Worm (Caenorhabditis elegans) whole organism, L1 larva: ENCODE results near the gene sdz-19.

ENCODE experiments used
- C16A3.4 ChIP-seq: fragments of 150-350 bp; optimal IDR thresholded peaks from 2 replicates; lab custom pipeline; 2014; ENCODE audit warnings: missing biosample characterization, missing genetic modification characterization
- C34B4.2 ChIP-seq: sonication (generic microtip); optimal IDR thresholded peaks from 2 replicates; lab custom pipeline; 2017; ENCODE audit warnings: mild to moderate bottlenecking, missing genetic modification characterization, missing compliant biosample characterization
- F16B12.6 ChIP-seq: fragments of 150-350 bp; optimal IDR thresholded peaks from 2 replicates; lab custom pipeline; 2014; ENCODE audit warnings: missing biosample characterization, missing genetic modification characterization
- Y116A8C.19 ChIP-seq: sonication (generic microtip); optimal IDR thresholded peaks from 2 replicates; lab custom pipeline; 2016; ENCODE audit warnings: missing compliant biosample characterization, missing genetic modification characterization, borderline replicate concordance
- aly-2 ChIP-seq: fragments of 150-350 bp; optimal IDR thresholded peaks from 2 replicates; lab custom pipeline; 2014; ENCODE audit warnings: missing biosample characterization, missing genetic modification characterization
- ama-1 ChIP-seq: fragments of 150-350 bp; optimal IDR thresholded peaks from 2 replicates; lab custom pipeline; 2014
- blmp-1 ChIP-seq: fragments of 150-350 bp; optimal IDR thresholded peaks from 2 replicates; lab custom pipeline; 2014; ENCODE audit warnings: missing biosample characterization, missing genetic modification characterization
- ceh-8 ChIP-seq: fragments of 200-800 bp; sonication (Bioruptor generic); optimal IDR thresholded peaks from 2 replicates; lab custom pipeline; 2018; ENCODE audit warnings: mild to moderate bottlenecking, missing genetic modification characterization, moderate library complexity, missing compliant biosample characterization
- ceh-82 ChIP-seq, 3 experiments: fragments of 150-350 bp in 1 of 3; sonication (generic microtip) in 2 of 3; optimal IDR thresholded peaks; 2 replicates each; lab custom pipeline; 2014 to 2017; ENCODE audit warnings: missing biosample characterization in 3 of 3, missing genetic modification characterization in 3 of 3
- ceh-90 ChIP-seq: sonication (generic microtip); optimal IDR thresholded peaks from 2 replicates; lab custom pipeline; 2016; ENCODE audit warnings: missing genetic modification characterization, missing compliant biosample characterization
- ces-1 ChIP-seq: fragments of 150-350 bp; optimal IDR thresholded peaks from 2 replicates; lab custom pipeline; 2014; ENCODE audit warnings: missing biosample characterization, missing genetic modification reagents, missing genetic modification characterization
- dpl-1 ChIP-seq, 3 experiments: fragments of 150-350 bp in 2 of 3; sonication (generic microtip) in 1 of 3; optimal IDR thresholded peaks; 2 replicates each; lab custom pipeline; 2014 to 2017; ENCODE audit warnings: missing biosample characterization in 3 of 3, missing genetic modification characterization in 3 of 3, missing genetic modification reagents in 3 of 3
- egl-13 ChIP-seq: sonication (generic microtip); optimal IDR thresholded peaks from 2 replicates; lab custom pipeline; 2016; ENCODE audit warnings: missing genotype, missing genetic modification reagents, missing genetic modification characterization, missing compliant biosample characterization
- egl-27 ChIP-seq, 2 experiments: fragments of 150-350 bp in 1 of 2; sonication (generic microtip); optimal IDR thresholded peaks; 3 replicates each; lab custom pipeline; 2017 to 2018; ENCODE audit warnings: missing biosample characterization in 2 of 2, missing genetic modification characterization in 2 of 2, missing genetic modification reagents in 2 of 2
- elt-2 ChIP-seq: sonication (generic microtip); optimal IDR thresholded peaks from 2 replicates; lab custom pipeline; 2016; ENCODE audit warnings: missing genetic modification characterization, mild to moderate bottlenecking, inconsistent platforms, missing compliant biosample characterization, missing genetic modification reagents
- elt-3 ChIP-seq, 6 experiments: fragments of 150-350 bp in 1 of 6; sonication (generic microtip); optimal IDR thresholded peaks; 2 replicates each; lab custom pipeline; 2017 to 2018; ENCODE audit warnings: missing biosample characterization in 6 of 6, missing genetic modification characterization in 6 of 6, inconsistent platforms in 1 of 6
- fkh-10 ChIP-seq: sonication (generic microtip); optimal IDR thresholded peaks from 2 replicates; lab custom pipeline; 2017; ENCODE audit warnings: missing biosample characterization, missing genetic modification reagents, missing genetic modification characterization
- fkh-8 ChIP-seq: sonication (generic microtip); optimal IDR thresholded peaks from 2 replicates; lab custom pipeline; 2016; ENCODE audit warnings: mild to moderate bottlenecking, missing genetic modification characterization, missing compliant biosample characterization
- grh-1 ChIP-seq: fragments of 200-800 bp; sonication (Bioruptor generic); IDR thresholded peaks from 2 replicates; pipeline ENCODE4 v1.3.6; 2022; ENCODE audit warnings: missing genetic modification reagents, missing genetic modification characterization, missing compliant biosample characterization
- hlh-4 ChIP-seq: sonication (generic microtip); optimal IDR thresholded peaks from 2 replicates; lab custom pipeline; 2016; ENCODE audit warnings: mild to moderate bottlenecking, missing genetic modification characterization, missing compliant biosample characterization
- hpl-2 ChIP-seq: fragments of 150-350 bp; optimal IDR thresholded peaks from 2 replicates; lab custom pipeline; 2014; ENCODE audit warnings: missing biosample characterization, missing genetic modification reagents, missing genetic modification characterization
- isw-1 ChIP-seq: fragments of 200-800 bp; sonication (Bioruptor generic); IDR thresholded peaks from 2 replicates; pipeline ENCODE4 v1.3.6; 2022; ENCODE audit warnings: missing genetic modification characterization, missing compliant biosample characterization
- lin-13 ChIP-seq: fragments of 150-350 bp; optimal IDR thresholded peaks from 2 replicates; lab custom pipeline; 2014; ENCODE audit warnings: missing biosample characterization, missing genetic modification reagents, missing genetic modification characterization
- lin-14 ChIP-seq: fragments of 200-800 bp; sonication (Bioruptor generic); optimal IDR thresholded peaks from 2 replicates; lab custom pipeline; 2018; ENCODE audit warnings: mild to moderate bottlenecking, missing genetic modification characterization, moderate library complexity, missing compliant biosample characterization
- lin-15B ChIP-seq: fragments of 150-350 bp; sonication (generic microtip); optimal IDR thresholded peaks from 3 replicates; lab custom pipeline; 2014; ENCODE audit warnings: missing biosample characterization, missing genetic modification characterization
- lin-35 ChIP-seq, 2 experiments: fragments of 150-350 bp; optimal IDR thresholded peaks; 2 replicates each; lab custom pipeline; 2014; ENCODE audit warnings: missing biosample characterization in 2 of 2, missing genetic modification characterization in 2 of 2, missing genetic modification reagents in 2 of 2
- lin-39 ChIP-seq: fragments of 150-350 bp; optimal IDR thresholded peaks from 2 replicates; lab custom pipeline; 2014; ENCODE audit warnings: missing biosample characterization, missing genetic modification reagents, missing genetic modification characterization
- lsy-2 ChIP-seq, 2 experiments: fragments of 150-350 bp; optimal IDR thresholded peaks; 2 replicates each; lab custom pipeline; 2014; ENCODE audit warnings: missing biosample characterization in 2 of 2, missing genetic modification characterization in 2 of 2
- mdl-1 ChIP-seq, 2 experiments: fragments of 150-350 bp; optimal IDR thresholded peaks; 2 replicates each; lab custom pipeline; 2014 to 2017; ENCODE audit warnings: missing biosample characterization in 2 of 2, missing genetic modification characterization in 2 of 2, inconsistent platforms in 1 of 2
- mep-1 ChIP-seq: fragments of 150-350 bp; optimal IDR thresholded peaks from 2 replicates; lab custom pipeline; 2014; ENCODE audit warnings: missing biosample characterization, missing genetic modification characterization
- nhr-11 ChIP-seq: fragments of 150-350 bp; optimal IDR thresholded peaks from 2 replicates; lab custom pipeline; 2014; ENCODE audit warnings: missing biosample characterization, missing genetic modification characterization
- nhr-12 ChIP-seq: sonication (generic microtip); optimal IDR thresholded peaks from 2 replicates; lab custom pipeline; 2017; ENCODE audit warnings: missing biosample characterization, missing genetic modification characterization
- nhr-19 ChIP-seq: fragments of 200-800 bp; sonication (Bioruptor generic); conservative IDR thresholded peaks from 2 replicates; pipeline ENCODE4 v1.3.6; 2022; ENCODE audit warnings: missing genetic modification characterization, missing compliant biosample characterization
- nhr-20 ChIP-seq: sonication (generic microtip); optimal IDR thresholded peaks from 2 replicates; lab custom pipeline; 2016; ENCODE audit warnings: mild to moderate bottlenecking, missing genetic modification characterization, missing compliant biosample characterization
- nhr-28 ChIP-seq: fragments of 150-350 bp; optimal IDR thresholded peaks from 2 replicates; lab custom pipeline; 2014; ENCODE audit warnings: missing biosample characterization, missing genetic modification characterization
- nhr-71 ChIP-seq: sonication (generic microtip); optimal IDR thresholded peaks from 2 replicates; lab custom pipeline; 2016; ENCODE audit warnings: mild to moderate bottlenecking, missing genetic modification characterization, moderate library complexity, missing compliant biosample characterization
- nhr-76 ChIP-seq: sonication (generic microtip); optimal IDR thresholded peaks from 2 replicates; lab custom pipeline; 2017; ENCODE audit warnings: missing biosample characterization, missing genetic modification characterization
- nhr-77 ChIP-seq: fragments of 150-350 bp; optimal IDR thresholded peaks from 2 replicates; lab custom pipeline; 2014; ENCODE audit warnings: missing biosample characterization, missing genetic modification characterization
- nhr-85 ChIP-seq: sonication (generic microtip); peaks from one replicate; lab custom pipeline; 2016; ENCODE audit warnings: missing genetic modification characterization, inconsistent platforms, missing compliant biosample characterization
- nhr-90 ChIP-seq: sonication (generic microtip); optimal IDR thresholded peaks from 2 replicates; lab custom pipeline; 2016; ENCODE audit warnings: mild to moderate bottlenecking, missing genetic modification characterization, missing compliant biosample characterization; ENCODE audit not compliant: poor library complexity
- pax-3 ChIP-seq: fragments of 200-800 bp; sonication (Bioruptor generic); optimal IDR thresholded peaks from 2 replicates; lab custom pipeline; 2018; ENCODE audit warnings: mild to moderate bottlenecking, missing genetic modification characterization, moderate library complexity, missing compliant biosample characterization
- skn-1 ChIP-seq: fragments of 150-350 bp; optimal IDR thresholded peaks from 2 replicates; lab custom pipeline; 2014; ENCODE audit warnings: missing biosample characterization, missing genetic modification characterization
- snpc-4 ChIP-seq: fragments of 150-350 bp; optimal IDR thresholded peaks from 2 replicates; lab custom pipeline; 2014; ENCODE audit warnings: missing biosample characterization, missing genetic modification characterization
- snu-23 ChIP-seq: sonication (generic microtip); optimal IDR thresholded peaks from 2 replicates; lab custom pipeline; 2016; ENCODE audit warnings: missing genetic modification characterization, missing compliant biosample characterization
- tbx-2 ChIP-seq: sonication (generic microtip); optimal IDR thresholded peaks from 2 replicates; lab custom pipeline; 2016; ENCODE audit warnings: missing genetic modification characterization, missing compliant biosample characterization
- unc-130 ChIP-seq: fragments of 150-350 bp; optimal IDR thresholded peaks from 2 replicates; lab custom pipeline; 2017; ENCODE audit warnings: missing biosample characterization, missing genetic modification characterization, inconsistent platforms
- vab-15 ChIP-seq: sonication (generic microtip); optimal IDR thresholded peaks from 2 replicates; lab custom pipeline; 2017; ENCODE audit warnings: missing genotype, mild to moderate bottlenecking, missing genetic modification characterization, missing compliant biosample characterization
- ztf-11 ChIP-seq, 2 experiments: sonication (generic microtip); optimal IDR thresholded peaks; 2 replicates each; lab custom pipeline; 2016 to 2017; ENCODE audit warnings: missing genetic modification characterization in 2 of 2, missing biosample characterization in 1 of 2, missing compliant biosample characterization in 1 of 2
- ztf-4 ChIP-seq: fragments of 150-350 bp; optimal IDR thresholded peaks from 2 replicates; lab custom pipeline; 2014; ENCODE audit warnings: missing biosample characterization, missing genetic modification characterization

The sdz-19 gene

ce11 chrX:12518469-12518868 lies 15.3 kb upstream of the sdz-19 start:
- peak; percentile 86 for TF ChIP-seq elt-2
- TF ChIP-seq nhr-28 (tag; lab: Kevin White, UChicago): no peak
- no peak for TF ChIP-seq dpl-1 (GFP tag; optimal IDR thresholded peaks at IDR 0.05; lab: Kevin White, UChicago)
- no peak for TF ChIP-seq hpl-2 (GFP tag; lab: Kevin White, UChicago)
- peak in 1 of 2 experiments; percentile 32 for TF ChIP-seq mdl-1 (tag; optimal IDR thresholded peaks at IDR 0.05; lab: Kevin White, UChicago)
- no peak for TF ChIP-seq ztf-11 (tag; optimal IDR thresholded peaks at IDR 0.05; lab: Kevin White, UChicago)

ce11 chrX:12517886-12518285 lies 14.7 kb upstream of the sdz-19 start:
- TF ChIP-seq F16B12.6 (no peak), unc-130 (tag; lab: Kevin White, UChicago) (peak; percentile 61), nhr-85 (peak; percentile 93), nhr-19 (GFP tag; lab: Robert Waterston, UW) (peak; percentile 31), snu-23 (GFP tag; lab: Kevin White, UChicago) (peak; percentile 29), snpc-4 (no peak), lin-35 (GFP tag; optimal IDR thresholded peaks at IDR 0.05; lab: Kevin White, UChicago) (peak in 1 of 2 experiments; percentile 42), hpl-2 (GFP tag; lab: Kevin White, UChicago) (no peak), fkh-8 (no peak), lin-14 (GFP tag; lab: Kevin White, UChicago) (peak; percentile 62), mep-1 (tag; lab: Kevin White, UChicago) (no peak), grh-1 (GFP tag; lab: Robert Waterston, UW) (peak; percentile 35; the same call in 1 of the 2 replicates), elt-3 (tag; optimal IDR thresholded peaks at IDR 0.05; lab: Kevin White, UChicago) (peak in 1 of 6 experiments; percentile 40), blmp-1 (tag; lab: Kevin White, UChicago) (peak; percentile 52), hlh-4 (no peak), nhr-20 (tag; lab: Kevin White, UChicago) (peak; percentile 69), tbx-2 (tag; lab: Kevin White, UChicago) (peak; percentile 41), nhr-71 (peak; percentile 65)

- TF ChIP-seq lin-13 (GFP tag; lab: Kevin White, UChicago) (no peak), ceh-8 (GFP tag; lab: Kevin White, UChicago) (no peak), C34B4.2 (tag; lab: Kevin White, UChicago) (no peak), egl-27 (tag; optimal IDR thresholded peaks at IDR 0.05; lab: Kevin White, UChicago) (no peak), ama-1 (lab: Kevin White, UChicago) (peak; percentile 2), tbx-2 (tag; lab: Kevin White, UChicago) (peak; percentile 59), dpl-1 (GFP tag; optimal IDR thresholded peaks at IDR 0.05; lab: Kevin White, UChicago) (peak in 1 of 3 experiments; percentile 6), aly-2 (tag; lab: Kevin White, UChicago) (no peak), nhr-11 (tag; lab: Kevin White, UChicago) (no peak), snu-23 (GFP tag; lab: Kevin White, UChicago) (peak; percentile 59), lsy-2 (tag; optimal IDR thresholded peaks at IDR 0.05; lab: Kevin White, UChicago) (peak; percentile 36 to 37), nhr-19 (GFP tag; lab: Robert Waterston, UW) (peak; percentile 97), nhr-28 (tag; lab: Kevin White, UChicago) (no peak), lin-15B (tag; lab: Kevin White, UChicago) (no peak), nhr-76 (no peak), Y116A8C.19 (tag; lab: Kevin White, UChicago) (no peak), nhr-90 (peak; percentile 50), pax-3 (tag; lab: Kevin White, UChicago) (no peak), ceh-82 (tag; optimal IDR thresholded peaks at IDR 0.05; lab: Kevin White, UChicago) (peak; percentile 18 to 53 (median 41)), skn-1 (peak; percentile 14), ces-1 (GFP tag; lab: Kevin White, UChicago) (no peak), lin-39 (no peak), ceh-90 (tag; lab: Kevin White, UChicago) (no peak), C16A3.4 (peak; percentile 29), ztf-4 (tag; lab: Kevin White, UChicago) (peak; percentile 22), fkh-10 (GFP tag; lab: Kevin White, UChicago) (peak; percentile 8), snpc-4 (no peak), lin-35 (GFP tag; optimal IDR thresholded peaks at IDR 0.05; lab: Kevin White, UChicago) (peak; percentile 16 to 50), vab-15 (tag; lab: Kevin White, UChicago) (no peak), blmp-1 (tag; lab: Kevin White, UChicago) (peak; percentile 45), nhr-12 (tag; lab: Kevin White, UChicago) (no peak), egl-13 (tag; lab: Kevin White, UChicago) (peak; percentile 51), isw-1 (no peak), nhr-77 (peak; percentile 29), mep-1 (tag; lab: Kevin White, UChicago) (peak; percentile 40)
Measured at ce11 chrX:12517307-12517706, 14.2 kb upstream of the sdz-19 start.
